Fruit fly (Drosophila melanogaster) whole organism, pupa: Measurements from ENCODE around the gene CG46383.

Source experiments
- CG10348 ChIP-seq: fragments of 200-800 bp; sonication (Bioruptor generic); IDR thresholded peaks from 2 replicates; pipeline ENCODE4 v1.3.6; 2022; ENCODE audit warnings: missing biosample characterization, missing genetic modification characterization
- CG12605 ChIP-seq: fragments of 200-800 bp; sonication (Bioruptor generic); IDR thresholded peaks from 2 replicates; pipeline ENCODE4 v1.3.6; 2022; ENCODE audit warnings: missing biosample characterization, missing genetic modification characterization
- CG13204 ChIP-seq: fragments of 200-800 bp; sonication (Bioruptor generic); optimal IDR thresholded peaks from 2 replicates; lab custom pipeline; 2018; ENCODE audit warnings: missing biosample characterization, mild to moderate bottlenecking, missing genetic modification characterization, moderate library complexity
- CG14655 ChIP-seq: fragments of 200-800 bp; sonication (Bioruptor generic); optimal IDR thresholded peaks from 3 replicates; lab custom pipeline; 2017; ENCODE audit warnings: mild to moderate bottlenecking, missing biosample characterization, missing genetic modification reagents, missing genetic modification characterization
- CG15710 ChIP-seq: fragments of 200-800 bp; sonication (Bioruptor generic); optimal IDR thresholded peaks from 2 replicates; lab custom pipeline; 2018; ENCODE audit warnings: missing biosample characterization, mild to moderate bottlenecking, missing genetic modification characterization, moderate library complexity
- CG17806 ChIP-seq: fragments of 200-800 bp; sonication (Bioruptor generic); optimal IDR thresholded peaks from 2 replicates; lab custom pipeline; 2018; ENCODE audit warnings: missing biosample characterization, mild to moderate bottlenecking, missing genetic modification characterization, moderate library complexity
- CG32121 ChIP-seq: fragments of 200-800 bp; sonication (Bioruptor generic); IDR thresholded peaks from 2 replicates; pipeline ENCODE4 v1.3.6; 2022; ENCODE audit warnings: missing biosample characterization, missing genetic modification characterization
- CG34367 ChIP-seq: fragments of 200-800 bp; sonication (Bioruptor generic); optimal IDR thresholded peaks from 2 replicates; lab custom pipeline; 2018; ENCODE audit warnings: missing biosample characterization, mild to moderate bottlenecking, missing genetic modification characterization
- CG4496 ChIP-seq: fragments of 200-800 bp; sonication (Bioruptor generic); IDR thresholded peaks from 3 replicates; pipeline ENCODE4 v1.3.6; 2022; ENCODE audit warnings: missing biosample characterization, missing genetic modification characterization
- CG8159 ChIP-seq: fragments of 200-800 bp; sonication (Bioruptor generic); optimal IDR thresholded peaks from 3 replicates; lab custom pipeline; 2018; ENCODE audit warnings: missing biosample characterization, mild to moderate bottlenecking, missing genetic modification characterization, moderate library complexity
- CG8301 ChIP-seq: fragments of 200-800 bp; sonication (Bioruptor generic); optimal IDR thresholded peaks from 2 replicates; lab custom pipeline; 2018; ENCODE audit warnings: missing biosample characterization, mild to moderate bottlenecking, missing genetic modification characterization
- CG9948 ChIP-seq: fragments of 200-800 bp; sonication (Bioruptor generic); optimal IDR thresholded peaks from 2 replicates; lab custom pipeline; 2018; ENCODE audit warnings: missing biosample characterization, mild to moderate bottlenecking, missing genetic modification characterization, moderate library complexity
- D1 ChIP-seq: fragments of 200-800 bp; sonication (Bioruptor generic); optimal IDR thresholded peaks from 2 replicates; lab custom pipeline; 2018; ENCODE audit warnings: missing biosample characterization, mild to moderate bottlenecking, missing genetic modification characterization, moderate library complexity
- EcR ChIP-seq: fragments of 200-800 bp; sonication (Bioruptor generic); optimal IDR thresholded peaks from 3 replicates; lab custom pipeline; 2019; ENCODE audit warnings: missing biosample characterization, missing genetic modification characterization, mild to moderate bottlenecking, moderate library complexity, missing genetic modification reagents
- Ets98B ChIP-seq: fragments of 200-800 bp; sonication (Bioruptor generic); IDR thresholded peaks from 2 replicates; pipeline ENCODE4 v1.3.6; 2022; ENCODE audit warnings: missing biosample characterization, missing genetic modification characterization
- Pif1A ChIP-seq: fragments of 200-800 bp; sonication (Bioruptor generic); optimal IDR thresholded peaks from 3 replicates; lab custom pipeline; 2016; ENCODE audit warnings: missing biosample characterization, missing genetic modification characterization
- Pif1B ChIP-seq: fragments of 200-800 bp; sonication (Bioruptor generic); optimal IDR thresholded peaks from 3 replicates; lab custom pipeline; 2016; ENCODE audit warnings: missing biosample characterization, missing genetic modification characterization
- Snoo ChIP-seq: fragments of 200-800 bp; sonication (Bioruptor generic); optimal IDR thresholded peaks from 3 replicates; lab custom pipeline; 2017; ENCODE audit warnings: missing biosample characterization, mild to moderate bottlenecking, missing genetic modification characterization, inconsistent platforms
- fd96Ca ChIP-seq: fragments of 200-800 bp; sonication (Bioruptor generic); IDR thresholded peaks from 3 replicates; pipeline ENCODE4 v1.3.6; 2022; ENCODE audit warnings: missing biosample characterization, missing genetic modification characterization
- gl ChIP-seq: fragments of 200-800 bp; sonication (Bioruptor generic); optimal IDR thresholded peaks from 2 replicates; lab custom pipeline; 2018; ENCODE audit warnings: missing biosample characterization, mild to moderate bottlenecking, missing genetic modification characterization
- rn ChIP-seq: fragments of 200-800 bp; sonication (Bioruptor generic); IDR thresholded peaks from 2 replicates; pipeline ENCODE4 v1.3.6; 2022; ENCODE audit warnings: missing biosample characterization, missing genetic modification characterization

Gene CG46383

dm6 chr3R:15937708-15938107, 13.0 kb downstream of the CG46383 start:
- TF ChIP-seq CG32121 (GFP tag; lab: Robert Waterston, UW): no peak
- no peak for TF ChIP-seq D1 (tag; lab: Kevin White, UChicago)
- TF ChIP-seq CG17806 (tag; lab: Kevin White, UChicago): no peak
- no peak for TF ChIP-seq Pif1B

dm6 chr3R:15935538-15935937, 15.2 kb downstream of the CG46383 start:
- TF ChIP-seq Ets98B (GFP tag; lab: Robert Waterston, UW) (no peak), EcR (GFP tag; lab: Kevin White, UChicago) (no peak), gl (tag; lab: Kevin White, UChicago) (no peak), CG14655 (GFP tag; lab: Kevin White, UChicago) (no peak), CG12605 (no peak), CG34367 (no peak), Snoo (no peak), Pif1B (no peak), CG32121 (GFP tag; lab: Robert Waterston, UW) (no peak), fd96Ca (GFP tag; lab: Robert Waterston, UW) (no peak), CG15710 (no peak), CG8159 (no peak), CG8301 (no peak), CG13204 (GFP tag; lab: Kevin White, UChicago) (no peak), Pif1A (GFP tag; lab: Kevin White, UChicago) (no peak), CG10348 (no peak), D1 (tag; lab: Kevin White, UChicago) (no peak)
- TF ChIP-seq, all 21 proteins: peak for 0

dm6 chr3R:15934952-15935351, 15.8 kb downstream of the CG46383 start, which contains the start of gene Sap47:
TSS of gene Sap47 (plus strand) at chr3R:15935100.
- peak; percentile 18; the same call in 1 of the 2 replicates for TF ChIP-seq CG32121 (GFP tag; lab: Robert Waterston, UW)
- no peak for TF ChIP-seq CG9948 (tag; lab: Kevin White, UChicago)
- TF ChIP-seq CG4496: 0 out of 3 replicates have a peak, but pooled peaks have one; percentile 12
- TF ChIP-seq, all 21 proteins: peak for 2

dm6 chr3R:15933609-15934232, 17.0 kb downstream of the CG46383 start, which contains the start of the genes CG5478 and blp:
TSS of gene CG5478 (minus strand) at chr3R:15933734.
TSS of gene blp (plus strand) at chr3R:15933847.
- TF ChIP-seq CG4496: 0 out of 3 replicates have a peak, but pooled peaks have one; percentile 8
- TF ChIP-seq CG9948 (tag; lab: Kevin White, UChicago): no peak

dm6 chr3R:15930050-15930449, 20.7 kb downstream of the CG46383 start:
- TF ChIP-seq CG14655 (GFP tag; lab: Kevin White, UChicago): no peak
- no peak for TF ChIP-seq CG32121 (GFP tag; lab: Robert Waterston, UW)
- no peak for TF ChIP-seq Pif1A (GFP tag; lab: Kevin White, UChicago)
- TF ChIP-seq Snoo: no peak
- TF ChIP-seq CG15710: no peak
- TF ChIP-seq CG10348: no peak
- TF ChIP-seq D1 (tag; lab: Kevin White, UChicago): no peak
- no peak for TF ChIP-seq CG8301
- no peak for TF ChIP-seq CG9948 (tag; lab: Kevin White, UChicago)
- TF ChIP-seq EcR (GFP tag; lab: Kevin White, UChicago): no peak
- no peak for TF ChIP-seq fd96Ca (GFP tag; lab: Robert Waterston, UW)
- TF ChIP-seq gl (tag; lab: Kevin White, UChicago): no peak
- no peak for TF ChIP-seq CG12605
- TF ChIP-seq CG8159: no peak
- no peak for TF ChIP-seq CG4496
- TF ChIP-seq CG13204 (GFP tag; lab: Kevin White, UChicago): no peak
- TF ChIP-seq rn (GFP tag; lab: Robert Waterston, UW): no peak
- no peak for TF ChIP-seq CG17806 (tag; lab: Kevin White, UChicago)

- no peak for TF ChIP-seq Pif1B
- TF ChIP-seq CG9948 (tag; lab: Kevin White, UChicago): no peak
- TF ChIP-seq CG17806 (tag; lab: Kevin White, UChicago): no peak
These were observed 22.6 kb downstream of the CG46383 start for dm6 chr3R:15928127-15928526.

- TF ChIP-seq CG32121 (GFP tag; lab: Robert Waterston, UW) (peak; percentile 75), gl (tag; lab: Kevin White, UChicago) (no peak), Ets98B (GFP tag; lab: Robert Waterston, UW) (peak; percentile 70), CG8301 (peak; percentile 74), CG34367 (no peak), CG4496 (peak; percentile 86), EcR (GFP tag; lab: Kevin White, UChicago) (no peak), rn (GFP tag; lab: Robert Waterston, UW) (no peak), D1 (tag; lab: Kevin White, UChicago) (no peak), CG8159 (no peak), CG13204 (GFP tag; lab: Kevin White, UChicago) (no peak), fd96Ca (GFP tag; lab: Robert Waterston, UW) (peak; percentile 74), CG10348 (no peak), Pif1B (no peak)
These were observed 23.6 kb downstream of the CG46383 start for dm6 chr3R:15927172-15927571.
